Worm (Caenorhabditis elegans): Measurements from ENCODE around the gene mam-5.

The mam-5 gene

ce11 chrV:9965891-9966290, 13.4 kb downstream of the mam-5 start:
- TF ChIP-seq pha-4 (tag; optimal IDR thresholded peaks at IDR 0.05) (no peak), madf-3 (GFP tag; IDR thresholded peaks at IDR 0.05) (0 out of 2 replicates have a peak, but pooled peaks have one; percentile 19), zfh-2 (GFP tag; conservative IDR thresholded peaks at IDR 0.05) (peak; percentile 36; the same call in 1 of the 2 replicates)

- peak; percentile 87 for TF ChIP-seq snpc-4 (GFP tag; optimal IDR thresholded peaks at IDR 0.05)
- TF ChIP-seq snpc-4 (tag; optimal IDR thresholded peaks at IDR 0.05), result peak in 3 of 4 experiments; percentile 72 to 78 (median 74)
- no peak for TF ChIP-seq nfya-1 (tag; optimal IDR thresholded peaks at IDR 0.05; ENCODE audit: borderline replicate concordance, insufficient read depth)
- TF ChIP-seq Y53F4B.3 (GFP tag; IDR thresholded peaks at IDR 0.05), result no peak
- 0 out of 2 replicates have a peak, but pooled peaks have one; percentile 65 for TF ChIP-seq F37B4.10 (GFP tag; IDR thresholded peaks at IDR 0.05)
- peak; percentile 84 for TF ChIP-seq snpc-3.4 (tag; optimal IDR thresholded peaks at IDR 0.05)
- TF ChIP-seq lsl-1 (GFP tag; optimal IDR thresholded peaks at IDR 0.05), result peak; percentile 53
- peak; percentile 84 for TF ChIP-seq F10E7.11 (tag; optimal IDR thresholded peaks at IDR 0.05)
- TF ChIP-seq mcd-1 (GFP tag; IDR thresholded peaks at IDR 0.05), result peak; percentile 81
- peak; percentile 97 for TF ChIP-seq him-1 (tag; optimal IDR thresholded peaks at IDR 0.05)
- TF ChIP-seq ets-4 (GFP tag; optimal IDR thresholded peaks at IDR 0.05), result peak; percentile 84
- TF ChIP-seq pha-4 (tag; optimal IDR thresholded peaks at IDR 0.05), result no peak
- peak; percentile 36 for TF ChIP-seq F22D6.2 (tag; optimal IDR thresholded peaks at IDR 0.05)
- TF ChIP-seq pbrm-1 (GFP tag; IDR thresholded peaks at IDR 0.05), result peak; percentile 59; the same call in 1 of the 2 replicates
- peak; percentile 85 for TF ChIP-seq tlf-1 (GFP tag; optimal IDR thresholded peaks at IDR 0.05)
- peak; percentile 94 for TF ChIP-seq zim-3 (tag; optimal IDR thresholded peaks at IDR 0.05)
- TF ChIP-seq mel-28 (tag; optimal IDR thresholded peaks at IDR 0.05; ENCODE audit: borderline replicate concordance), result peak; percentile 45
- peak; percentile 97 for TF ChIP-seq nhr-90 (tag; optimal IDR thresholded peaks at IDR 0.05)
- TF ChIP-seq ztf-18 (tag; optimal IDR thresholded peaks at IDR 0.05), result peak; percentile 85
- peak; percentile 96 for TF ChIP-seq nhr-120 (GFP tag; IDR thresholded peaks at IDR 0.05)
- TF ChIP-seq ccch-3 (GFP tag; optimal IDR thresholded peaks at IDR 0.05), result peak; percentile 49
- peak; percentile 98 for TF ChIP-seq mxl-1 (tag; optimal IDR thresholded peaks at IDR 0.05)
- TF ChIP-seq C17E4.6 (GFP tag; IDR thresholded peaks at IDR 0.05), result peak; percentile 72; the same call in 1 of the 2 replicates
- TF ChIP-seq sea-2 (GFP tag; IDR thresholded peaks at IDR 0.05), result peak; percentile 74; the same call in 1 of the 2 replicates
- TF ChIP-seq egl-18 (GFP tag; IDR thresholded peaks at IDR 0.05), result 0 out of 2 replicates have a peak, but pooled peaks have one; percentile 60
- peak; percentile 69 for TF ChIP-seq rcor-1 (GFP tag; IDR thresholded peaks at IDR 0.05)
- no peak for TF ChIP-seq bed-2 (GFP tag; IDR thresholded peaks at IDR 0.05)
- no peak for TF ChIP-seq lag-1 (GFP tag; IDR thresholded peaks at IDR 0.05)
- peak; percentile 74 for TF ChIP-seq hlh-12 (tag; optimal IDR thresholded peaks at IDR 0.05)
- TF ChIP-seq let-607 (tag; optimal IDR thresholded peaks at IDR 0.05), result peak; percentile 62 to 73
- peak; percentile 97 for TF ChIP-seq sptf-2 (GFP tag; optimal IDR thresholded peaks at IDR 0.05)
- TF ChIP-seq B0035.1 (tag; optimal IDR thresholded peaks at IDR 0.05), result peak; percentile 89
- TF ChIP-seq atf-7 (tag; optimal IDR thresholded peaks at IDR 0.05), result peak; percentile 80
- TF ChIP-seq die-1 (tag; optimal IDR thresholded peaks at IDR 0.05), result peak; percentile 97
- TF ChIP-seq madf-6 (GFP tag; IDR thresholded peaks at IDR 0.05), result peak; percentile 71
- TF ChIP-seq Y56A3A.18 (GFP tag; IDR thresholded peaks at IDR 0.05), result peak; percentile 93
- no peak for TF ChIP-seq Y79H2A.3 (GFP tag; conservative IDR thresholded peaks at IDR 0.05)
- TF ChIP-seq ceh-79 (tag; optimal IDR thresholded peaks at IDR 0.05), result peak; percentile 94
- peak; percentile 78 for TF ChIP-seq hmg-1.2 (GFP tag; IDR thresholded peaks at IDR 0.05)
- peak; percentile 35 for TF ChIP-seq ztf-3 (GFP tag; optimal IDR thresholded peaks at IDR 0.05)
- TF ChIP-seq lin-40 (tag; optimal IDR thresholded peaks at IDR 0.05), result peak; percentile 77
- TF ChIP-seq F57A8.1 (GFP tag; optimal IDR thresholded peaks at IDR 0.05), result peak; percentile 98
- TF ChIP-seq ceh-100 (GFP tag; IDR thresholded peaks at IDR 0.05), result peak; percentile 76
- peak; percentile 76 for TF ChIP-seq unc-130 (GFP tag; optimal IDR thresholded peaks at IDR 0.05)
Measured at ce11 chrV:9970119-9970518, 17.6 kb downstream of the mam-5 start.
